Fruit fly (Drosophila melanogaster) whole organism, pupa: Measurements from ENCODE around the gene ORMDL.
A peak's percentile ranks its signal among the peaks of the same experiment; 100 is the strongest.

ENCODE experiments used
- CG10348 ChIP-seq: fragments of 200-800 bp; sonication (Bioruptor generic); IDR thresholded peaks from 2 replicates; pipeline ENCODE4 v1.3.6; 2022; ENCODE audit warnings: missing biosample characterization, missing genetic modification characterization
- CG12605 ChIP-seq: fragments of 200-800 bp; sonication (Bioruptor generic); IDR thresholded peaks from 2 replicates; pipeline ENCODE4 v1.3.6; 2022; ENCODE audit warnings: missing biosample characterization, missing genetic modification characterization
- CG13204 ChIP-seq: fragments of 200-800 bp; sonication (Bioruptor generic); optimal IDR thresholded peaks from 2 replicates; lab custom pipeline; 2018; ENCODE audit warnings: missing biosample characterization, mild to moderate bottlenecking, missing genetic modification characterization, moderate library complexity
- CG14655 ChIP-seq: fragments of 200-800 bp; sonication (Bioruptor generic); optimal IDR thresholded peaks from 3 replicates; lab custom pipeline; 2017; ENCODE audit warnings: mild to moderate bottlenecking, missing biosample characterization, missing genetic modification reagents, missing genetic modification characterization
- CG15710 ChIP-seq: fragments of 200-800 bp; sonication (Bioruptor generic); optimal IDR thresholded peaks from 2 replicates; lab custom pipeline; 2018; ENCODE audit warnings: missing biosample characterization, mild to moderate bottlenecking, missing genetic modification characterization, moderate library complexity
- CG17806 ChIP-seq: fragments of 200-800 bp; sonication (Bioruptor generic); optimal IDR thresholded peaks from 2 replicates; lab custom pipeline; 2018; ENCODE audit warnings: missing biosample characterization, mild to moderate bottlenecking, missing genetic modification characterization, moderate library complexity
- CG32121 ChIP-seq: fragments of 200-800 bp; sonication (Bioruptor generic); IDR thresholded peaks from 2 replicates; pipeline ENCODE4 v1.3.6; 2022; ENCODE audit warnings: missing biosample characterization, missing genetic modification characterization
- CG34367 ChIP-seq: fragments of 200-800 bp; sonication (Bioruptor generic); optimal IDR thresholded peaks from 2 replicates; lab custom pipeline; 2018; ENCODE audit warnings: missing biosample characterization, mild to moderate bottlenecking, missing genetic modification characterization
- CG4496 ChIP-seq: fragments of 200-800 bp; sonication (Bioruptor generic); IDR thresholded peaks from 3 replicates; pipeline ENCODE4 v1.3.6; 2022; ENCODE audit warnings: missing biosample characterization, missing genetic modification characterization
- CG8159 ChIP-seq: fragments of 200-800 bp; sonication (Bioruptor generic); optimal IDR thresholded peaks from 3 replicates; lab custom pipeline; 2018; ENCODE audit warnings: missing biosample characterization, mild to moderate bottlenecking, missing genetic modification characterization, moderate library complexity
- CG8301 ChIP-seq: fragments of 200-800 bp; sonication (Bioruptor generic); optimal IDR thresholded peaks from 2 replicates; lab custom pipeline; 2018; ENCODE audit warnings: missing biosample characterization, mild to moderate bottlenecking, missing genetic modification characterization
- CG9948 ChIP-seq: fragments of 200-800 bp; sonication (Bioruptor generic); optimal IDR thresholded peaks from 2 replicates; lab custom pipeline; 2018; ENCODE audit warnings: missing biosample characterization, mild to moderate bottlenecking, missing genetic modification characterization, moderate library complexity
- D1 ChIP-seq: fragments of 200-800 bp; sonication (Bioruptor generic); optimal IDR thresholded peaks from 2 replicates; lab custom pipeline; 2018; ENCODE audit warnings: missing biosample characterization, mild to moderate bottlenecking, missing genetic modification characterization, moderate library complexity
- EcR ChIP-seq: fragments of 200-800 bp; sonication (Bioruptor generic); optimal IDR thresholded peaks from 3 replicates; lab custom pipeline; 2019; ENCODE audit warnings: missing biosample characterization, missing genetic modification characterization, mild to moderate bottlenecking, moderate library complexity, missing genetic modification reagents
- Ets98B ChIP-seq: fragments of 200-800 bp; sonication (Bioruptor generic); IDR thresholded peaks from 2 replicates; pipeline ENCODE4 v1.3.6; 2022; ENCODE audit warnings: missing biosample characterization, missing genetic modification characterization
- Pif1A ChIP-seq: fragments of 200-800 bp; sonication (Bioruptor generic); optimal IDR thresholded peaks from 3 replicates; lab custom pipeline; 2016; ENCODE audit warnings: missing biosample characterization, missing genetic modification characterization
- Snoo ChIP-seq: fragments of 200-800 bp; sonication (Bioruptor generic); optimal IDR thresholded peaks from 3 replicates; lab custom pipeline; 2017; ENCODE audit warnings: missing biosample characterization, mild to moderate bottlenecking, missing genetic modification characterization, inconsistent platforms
- fd96Ca ChIP-seq: fragments of 200-800 bp; sonication (Bioruptor generic); IDR thresholded peaks from 3 replicates; pipeline ENCODE4 v1.3.6; 2022; ENCODE audit warnings: missing biosample characterization, missing genetic modification characterization
- gl ChIP-seq: fragments of 200-800 bp; sonication (Bioruptor generic); optimal IDR thresholded peaks from 2 replicates; lab custom pipeline; 2018; ENCODE audit warnings: missing biosample characterization, mild to moderate bottlenecking, missing genetic modification characterization
- rn ChIP-seq: fragments of 200-800 bp; sonication (Bioruptor generic); IDR thresholded peaks from 2 replicates; pipeline ENCODE4 v1.3.6; 2022; ENCODE audit warnings: missing biosample characterization, missing genetic modification characterization

The ORMDL gene

dm6 chr3L:21645878-21646277 is 10.8 kb downstream of the ORMDL start:
- no peak for TF ChIP-seq D1 (tag; lab: Kevin White, UChicago)
- TF ChIP-seq CG12605 (GFP tag; lab: Robert Waterston, UW), result no peak
- no peak for TF ChIP-seq CG4496
- TF ChIP-seq rn (GFP tag; lab: Robert Waterston, UW), result no peak
- TF ChIP-seq CG32121 (GFP tag; lab: Robert Waterston, UW), result no peak

DNA sequence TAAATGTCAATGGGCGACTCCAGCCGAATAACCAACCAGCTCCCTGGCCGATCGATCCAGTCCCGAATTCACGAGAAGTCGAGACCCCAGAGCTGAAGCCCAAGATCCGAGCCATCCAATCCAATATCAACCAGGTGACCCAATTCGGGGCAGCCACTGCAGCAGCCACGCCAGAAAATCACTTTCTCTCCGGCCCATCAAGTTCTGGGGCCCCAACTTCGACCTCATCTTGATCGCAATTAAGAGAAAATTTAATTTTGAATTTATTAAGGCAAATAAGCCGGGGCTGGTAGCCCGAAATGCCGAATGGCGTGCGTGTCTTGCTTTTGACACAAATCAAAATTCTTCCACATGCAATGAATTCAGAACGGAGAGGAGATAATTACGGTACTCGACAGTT is 12.7 kb downstream of the ORMDL start:
- TF ChIP-seq CG32121 (GFP tag; lab: Robert Waterston, UW) (no peak), CG14655 (no peak), EcR (GFP tag; lab: Kevin White, UChicago) (no peak), CG12605 (GFP tag; lab: Robert Waterston, UW) (no peak), CG9948 (tag; lab: Kevin White, UChicago) (no peak), fd96Ca (GFP tag; lab: Robert Waterston, UW) (no peak), CG4496 (no peak), D1 (tag; lab: Kevin White, UChicago) (no peak), Snoo (tag; lab: Kevin White, UChicago) (no peak), CG34367 (tag; lab: Kevin White, UChicago) (no peak), CG15710 (tag; lab: Kevin White, UChicago) (no peak), Ets98B (GFP tag; lab: Robert Waterston, UW) (no peak), CG13204 (GFP tag; lab: Kevin White, UChicago) (no peak), rn (GFP tag; lab: Robert Waterston, UW) (no peak), CG8159 (tag; lab: Kevin White, UChicago) (no peak), Pif1A (GFP tag; lab: Kevin White, UChicago) (no peak)

dm6 chr3L:21651412-21651811 is 16.3 kb downstream of the ORMDL start:
- TF ChIP-seq CG13204 (GFP tag; lab: Kevin White, UChicago), result peak; percentile 64
- TF ChIP-seq CG17806, result no peak
- peak; percentile 20 for TF ChIP-seq EcR (GFP tag; lab: Kevin White, UChicago)

- TF ChIP-seq gl (tag; lab: Kevin White, UChicago), result no peak
- TF ChIP-seq CG34367 (tag; lab: Kevin White, UChicago), result no peak
- no peak for TF ChIP-seq CG14655
- no peak for TF ChIP-seq Ets98B (GFP tag; lab: Robert Waterston, UW)
- TF ChIP-seq rn (GFP tag; lab: Robert Waterston, UW), result no peak
- TF ChIP-seq Pif1A (GFP tag; lab: Kevin White, UChicago), result no peak
- no peak for TF ChIP-seq fd96Ca (GFP tag; lab: Robert Waterston, UW)
- no peak for TF ChIP-seq CG15710 (tag; lab: Kevin White, UChicago)
- TF ChIP-seq CG8159 (tag; lab: Kevin White, UChicago), result no peak
- no peak for TF ChIP-seq CG32121 (GFP tag; lab: Robert Waterston, UW)
- no peak for TF ChIP-seq D1 (tag; lab: Kevin White, UChicago)
- no peak for TF ChIP-seq CG17806
- no peak for TF ChIP-seq CG12605 (GFP tag; lab: Robert Waterston, UW)
- TF ChIP-seq EcR (GFP tag; lab: Kevin White, UChicago), result no peak
- TF ChIP-seq CG13204 (GFP tag; lab: Kevin White, UChicago), result no peak
- no peak for TF ChIP-seq CG10348
Observed at dm6 chr3L:21652124-21652523, 17.0 kb downstream of the ORMDL start.

DNA sequence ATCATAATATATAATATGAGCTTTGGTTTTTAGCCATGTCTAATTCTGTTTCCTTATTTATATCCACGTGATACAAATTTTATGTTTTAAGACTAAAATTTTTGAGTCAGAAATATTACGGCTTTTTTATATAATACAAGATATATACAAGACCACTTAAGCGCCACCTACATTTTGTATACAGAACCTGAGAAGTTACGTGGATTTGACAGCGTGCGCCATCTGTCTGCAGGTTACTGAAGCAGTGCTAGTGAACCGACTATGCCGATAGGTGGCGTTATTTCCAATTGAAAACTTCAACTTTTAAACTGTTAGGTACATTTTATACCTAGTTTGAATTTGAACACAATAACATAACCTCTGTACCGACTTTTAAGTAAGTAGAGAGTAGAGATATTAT is 17.7 kb downstream of the ORMDL start:
- no peak for TF ChIP-seq Pif1A (GFP tag; lab: Kevin White, UChicago)
- TF ChIP-seq CG8159 (tag; lab: Kevin White, UChicago), result no peak
- TF ChIP-seq CG13204 (GFP tag; lab: Kevin White, UChicago), result no peak
- TF ChIP-seq D1 (tag; lab: Kevin White, UChicago), result peak; percentile 66
- TF ChIP-seq CG4496, result no peak
- peak; percentile 58 for TF ChIP-seq EcR (GFP tag; lab: Kevin White, UChicago)
- TF ChIP-seq Ets98B (GFP tag; lab: Robert Waterston, UW), result no peak

- TF ChIP-seq CG32121 (GFP tag; lab: Robert Waterston, UW), result no peak
- TF ChIP-seq CG13204 (GFP tag; lab: Kevin White, UChicago), result no peak
- no peak for TF ChIP-seq gl (tag; lab: Kevin White, UChicago)
- no peak for TF ChIP-seq CG12605 (GFP tag; lab: Robert Waterston, UW)
- TF ChIP-seq CG15710 (tag; lab: Kevin White, UChicago), result no peak
- TF ChIP-seq EcR (GFP tag; lab: Kevin White, UChicago), result no peak
- TF ChIP-seq CG17806, result no peak
- TF ChIP-seq, all 21 proteins: peak for 0
Observed at dm6 chr3L:21666880-21667279, 31.8 kb downstream of the ORMDL start, which contains the start of gene Cpr78E. Gene Cpr78E, minus strand, starts transcription at chr3L:21666980.

- TF ChIP-seq CG14655 (no peak), CG10348 (no peak), D1 (tag; lab: Kevin White, UChicago) (no peak), EcR (GFP tag; lab: Kevin White, UChicago) (no peak), CG34367 (tag; lab: Kevin White, UChicago) (no peak), rn (GFP tag; lab: Robert Waterston, UW) (no peak), Ets98B (GFP tag; lab: Robert Waterston, UW) (no peak), CG17806 (no peak), CG13204 (GFP tag; lab: Kevin White, UChicago) (no peak), Snoo (tag; lab: Kevin White, UChicago) (no peak), CG9948 (tag; lab: Kevin White, UChicago) (no peak), CG15710 (tag; lab: Kevin White, UChicago) (no peak), Pif1A (GFP tag; lab: Kevin White, UChicago) (no peak), fd96Ca (GFP tag; lab: Robert Waterston, UW) (no peak), CG4496 (no peak), CG8301 (tag; lab: Kevin White, UChicago) (no peak), CG8159 (tag; lab: Kevin White, UChicago) (no peak), gl (tag; lab: Kevin White, UChicago) (no peak), CG32121 (GFP tag; lab: Robert Waterston, UW) (no peak)
- TF ChIP-seq, all 21 proteins: peak for 0
Observed at dm6 chr3L:21667530-21667929, 32.4 kb downstream of the ORMDL start.
